Worm (Caenorhabditis elegans): Measurements from ENCODE around the gene col-41.

The col-41 gene

ce11 chrX:15173303-15173904 lies 2.9 kb downstream of the col-41 start, which contains the start of gene ucr-2.2:
Gene ucr-2.2, plus strand, starts transcription at chrX:15173904.
- TF ChIP-seq bed-1 (GFP tag; IDR thresholded peaks at IDR 0.05) (no peak), zfh-2 (GFP tag; conservative IDR thresholded peaks at IDR 0.05) (peak; percentile 52; the same call in 1 of the 2 replicates), ceh-91 (GFP tag; IDR thresholded peaks at IDR 0.05) (no peak), dpff-1 (tag; optimal IDR thresholded peaks at IDR 0.05) (no peak), ceh-40 (GFP tag; IDR thresholded peaks at IDR 0.05) (no peak), B0035.1 (tag; optimal IDR thresholded peaks at IDR 0.05) (no peak), cebp-1 (GFP tag; IDR thresholded peaks at IDR 0.05) (peak; percentile 44; the same call in 1 of the 2 replicates), cebp-1 (tag; optimal IDR thresholded peaks at IDR 0.05) (peak; percentile 82), snpc-4 (GFP tag; optimal IDR thresholded peaks at IDR 0.05) (no peak), snpc-4 (tag; optimal IDR thresholded peaks at IDR 0.05) (peak; percentile 8 to 80 (median 66)), die-1 (tag; optimal IDR thresholded peaks at IDR 0.05) (no peak), tlf-1 (GFP tag; optimal IDR thresholded peaks at IDR 0.05) (peak; percentile 36), zim-3 (tag; optimal IDR thresholded peaks at IDR 0.05) (no peak), madf-10 (tag; optimal IDR thresholded peaks at IDR 0.05) (peak; percentile 46), tbp1 (GFP tag; optimal IDR thresholded peaks at IDR 0.05) (peak; percentile 61), F10E7.11 (tag; optimal IDR thresholded peaks at IDR 0.05) (no peak), F55B11.4 (tag; optimal IDR thresholded peaks at IDR 0.05; ENCODE audit: borderline replicate concordance, insufficient read depth) (no peak), dox-1 (GFP tag; IDR thresholded peaks at IDR 0.05) (peak; percentile 89), bed-2 (GFP tag; IDR thresholded peaks at IDR 0.05) (no peak), athp-1 (tag; optimal IDR thresholded peaks at IDR 0.05) (no peak), Y67H2A.10 (GFP tag; conservative IDR thresholded peaks at IDR 0.05) (no peak), F49E8.2 (tag; optimal IDR thresholded peaks at IDR 0.05; ENCODE audit: insufficient read depth) (no peak), efl-1 (GFP tag; optimal IDR thresholded peaks at IDR 0.05) (no peak), ztf-22 (GFP tag; optimal IDR thresholded peaks at IDR 0.05) (no peak), K12H6.12 (tag; optimal IDR thresholded peaks at IDR 0.05) (peak; percentile 61), nhr-179 (tag; optimal IDR thresholded peaks at IDR 0.05) (no peak), ztf-3 (GFP tag; optimal IDR thresholded peaks at IDR 0.05) (no peak), madf-3 (GFP tag; IDR thresholded peaks at IDR 0.05) (0 out of 2 replicates have a peak, but pooled peaks have one; percentile 25), ztf-28 (GFP tag; IDR thresholded peaks at IDR 0.05) (no peak), mcd-1 (GFP tag; IDR thresholded peaks at IDR 0.05) (peak; percentile 76), mes-4 (tag; optimal IDR thresholded peaks at IDR 0.05) (no peak), lin-40 (tag; optimal IDR thresholded peaks at IDR 0.05) (peak; percentile 87), F23B12.7 (tag; optimal IDR thresholded peaks at IDR 0.05; ENCODE audit: insufficient read depth) (peak; percentile 68), pha-4 (tag; optimal IDR thresholded peaks at IDR 0.05) (no peak), somi-1 (GFP tag; optimal IDR thresholded peaks at IDR 0.05) (peak; percentile 34), ekl-4 (GFP tag; IDR thresholded peaks at IDR 0.05) (no peak), ztf-18 (tag; optimal IDR thresholded peaks at IDR 0.05) (peak; percentile 96), ccch-3 (GFP tag; optimal IDR thresholded peaks at IDR 0.05) (no peak), tbx-9 (tag; optimal IDR thresholded peaks at IDR 0.05; ENCODE audit: borderline replicate concordance) (no peak), repo-1 (tag; optimal IDR thresholded peaks at IDR 0.05) (peak; percentile 31), nhr-120 (GFP tag; IDR thresholded peaks at IDR 0.05) (no peak), gei-17 (GFP tag; optimal IDR thresholded peaks at IDR 0.05) (peak; percentile 60), sdz-38 (tag; optimal IDR thresholded peaks at IDR 0.05) (no peak), him-1 (tag; optimal IDR thresholded peaks at IDR 0.05) (no peak), F52B5.7 (tag; optimal IDR thresholded peaks at IDR 0.05) (no peak), rcor-1 (GFP tag; IDR thresholded peaks at IDR 0.05) (no peak), Y53G8AR.9 (GFP tag; conservative IDR thresholded peaks at IDR 0.05) (peak; percentile 64; the same call in 1 of the 2 replicates), attf-3 (GFP tag; conservative IDR thresholded peaks at IDR 0.05) (no peak), lin-26 (GFP tag; IDR thresholded peaks at IDR 0.05) (no peak)

Measured in whole organism, young adult.